Worm (Caenorhabditis elegans): ENCODE measurements around the gene pars-1.

pars-1 gene

DNA sequence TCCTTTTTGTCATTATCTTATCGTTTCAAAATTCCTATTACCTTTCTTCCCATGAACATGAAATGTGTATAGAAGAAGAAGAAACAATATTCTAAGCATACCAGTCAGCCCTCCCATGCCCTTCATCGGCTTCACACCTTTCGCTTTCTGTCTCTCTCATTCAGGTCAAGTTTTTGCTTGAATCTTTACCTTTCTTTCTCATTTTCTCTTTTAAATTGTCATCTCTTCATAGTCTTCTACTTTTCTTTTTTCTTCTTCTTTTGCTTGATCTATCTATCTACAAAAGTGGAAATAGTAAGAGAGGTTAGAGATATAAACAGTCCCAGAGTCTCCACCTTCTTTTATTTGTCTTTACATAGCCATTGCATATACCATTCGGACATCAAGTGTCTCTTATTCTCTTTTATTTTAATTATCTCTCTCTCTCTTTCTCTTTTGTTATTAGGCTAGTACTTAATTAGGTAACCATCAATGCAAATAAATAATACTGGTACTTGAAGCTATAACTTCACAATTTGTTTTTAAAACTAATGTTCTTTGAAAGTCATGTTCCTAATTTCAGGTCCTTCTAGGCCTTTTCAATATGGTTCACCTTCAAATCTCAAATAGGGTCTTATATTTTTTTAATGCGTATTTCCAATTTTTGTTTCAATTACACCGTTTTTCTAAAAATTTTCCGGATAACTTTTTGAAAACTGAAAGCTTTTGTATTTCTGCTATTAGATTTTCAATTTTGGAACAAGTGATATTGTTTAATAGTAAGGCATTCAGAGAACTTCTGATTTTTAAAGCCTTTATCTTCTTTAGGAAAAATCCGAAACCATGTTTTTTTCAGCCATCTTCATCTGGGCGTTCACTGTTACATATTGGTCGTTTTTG, 37.2 kb upstream of the pars-1 start, which contains the start of gene dpy-31:
TSS of gene dpy-31 (plus strand) at position 829 of the 879 bp plus-strand sequence.
- TF ChIP-seq hmbx-1 (tag; optimal IDR thresholded peaks at IDR 0.05) (no peak), hmg-4 (GFP tag; optimal IDR thresholded peaks at IDR 0.05) (no peak), ets-7 (tag; optimal IDR thresholded peaks at IDR 0.05) (no peak), flt-1 (GFP tag; IDR thresholded peaks at IDR 0.05) (no peak), sea-1 (GFP tag; conservative IDR thresholded peaks at IDR 0.05) (no peak), ceh-13 (GFP tag; optimal IDR thresholded peaks at IDR 0.05) (no peak), aly-1 (tag; optimal IDR thresholded peaks at IDR 0.05) (no peak), ama-1 (optimal IDR thresholded peaks at IDR 0.05) (no peak), hnd-1 (tag; optimal IDR thresholded peaks at IDR 0.05) (no peak)

DNA sequence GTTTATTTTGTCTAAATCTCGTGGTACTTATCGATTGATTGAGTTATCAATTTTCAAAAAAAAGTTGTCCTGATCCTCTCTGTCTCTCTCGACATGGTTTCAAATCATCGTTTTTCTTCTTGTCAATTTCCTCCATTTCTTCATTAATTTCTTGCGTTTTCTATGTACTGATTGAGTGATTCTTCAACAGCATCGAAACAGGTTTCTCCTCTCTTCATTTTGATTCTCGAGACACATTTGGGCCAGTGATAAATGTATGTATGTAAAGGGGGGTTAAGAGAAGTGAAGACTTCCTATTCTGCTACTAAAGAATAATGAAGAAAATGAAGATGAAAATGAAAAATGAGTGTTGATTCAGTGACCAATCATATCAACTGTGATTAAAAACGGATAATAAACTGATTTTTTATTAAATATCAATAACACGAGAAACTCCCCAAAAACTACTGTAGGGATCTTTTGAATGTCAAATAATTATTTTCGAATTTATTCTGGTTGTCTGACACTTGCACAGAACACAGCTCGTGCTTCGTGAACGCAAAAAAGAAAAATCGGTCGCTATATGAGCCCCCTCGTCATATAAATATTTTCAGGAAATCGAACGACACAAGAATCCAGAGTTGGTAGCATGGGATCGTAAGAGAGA, 35.6 kb upstream of the pars-1 start:
- TF ChIP-seq tbx-11 (GFP tag; IDR thresholded peaks at IDR 0.05) (no peak), F13C5.2 (tag; optimal IDR thresholded peaks at IDR 0.05) (no peak), ets-7 (tag; optimal IDR thresholded peaks at IDR 0.05) (no peak), sea-1 (GFP tag; conservative IDR thresholded peaks at IDR 0.05) (no peak), aly-1 (tag; optimal IDR thresholded peaks at IDR 0.05) (no peak), tbx-37 (GFP tag; conservative IDR thresholded peaks at IDR 0.05) (no peak), hnd-1 (tag; optimal IDR thresholded peaks at IDR 0.05) (no peak), flt-1 (GFP tag; IDR thresholded peaks at IDR 0.05) (no peak), hmg-4 (GFP tag; optimal IDR thresholded peaks at IDR 0.05) (no peak), pes-1 (GFP tag; IDR thresholded peaks at IDR 0.05) (no peak), tra-4 (tag; optimal IDR thresholded peaks at IDR 0.05) (no peak), ceh-36 (tag; optimal IDR thresholded peaks at IDR 0.05) (no peak), ama-1 (optimal IDR thresholded peaks at IDR 0.05) (no peak)

DNA sequence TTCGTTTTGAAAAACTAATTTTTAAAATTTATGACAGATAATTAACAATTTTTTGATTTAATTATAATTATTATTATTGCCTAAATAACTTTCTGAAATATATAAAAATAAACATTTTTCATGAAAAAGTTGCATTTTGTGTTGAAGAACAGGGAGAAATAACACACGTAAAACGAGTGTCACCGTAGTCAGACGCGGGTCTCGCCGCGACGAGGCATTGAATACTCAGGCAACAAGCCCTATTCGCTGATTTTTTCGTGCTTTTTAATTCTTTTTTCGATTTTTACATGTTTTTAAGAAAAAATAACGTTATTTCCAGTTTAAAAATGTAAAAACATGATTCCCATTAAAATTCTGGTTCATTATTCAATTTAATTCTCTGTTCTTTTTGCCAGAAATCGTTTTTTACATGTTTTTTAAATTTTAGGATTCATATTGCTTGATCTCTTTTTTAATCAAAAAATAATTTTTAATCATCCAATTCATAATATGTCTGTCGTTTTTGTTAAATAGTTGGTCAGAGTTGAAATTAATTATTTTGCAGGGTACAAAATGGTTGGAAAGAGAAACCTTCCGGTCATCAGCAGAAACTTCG, 30.8 kb upstream of the pars-1 start, which contains the start of gene rpl-6:
TSS of gene rpl-6 (plus strand) at position 545 of the 595 bp plus-strand sequence.
- TF ChIP-seq ama-1 (optimal IDR thresholded peaks at IDR 0.05) (no peak), tra-4 (tag; optimal IDR thresholded peaks at IDR 0.05) (no peak), F13C5.2 (tag; optimal IDR thresholded peaks at IDR 0.05) (peak; percentile 69)

DNA sequence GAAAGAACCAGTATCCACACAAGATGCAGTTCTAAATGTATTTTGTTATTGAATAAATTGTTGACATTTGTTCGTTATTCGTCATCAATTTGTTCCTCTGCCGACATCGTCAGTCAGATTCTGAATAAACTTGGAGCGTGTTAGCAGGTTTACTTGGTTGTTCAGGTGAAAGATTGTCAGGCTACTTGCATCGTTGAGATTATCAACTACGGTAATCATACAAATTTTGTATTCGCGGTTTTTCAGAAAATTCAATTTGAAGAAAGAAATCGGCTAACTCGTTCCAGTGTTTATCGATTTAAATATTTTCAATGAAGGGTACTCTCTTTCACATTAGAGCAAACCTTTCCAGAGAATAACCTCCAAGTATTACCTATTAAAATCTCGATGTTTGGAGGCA, 29.1 kb upstream of the pars-1 start, which contains the start of gene R151.2:
TSS of gene R151.2 (plus strand) at position 247 of the 400 bp plus-strand sequence.
- no peak for TF ChIP-seq B0310.2 (tag; optimal IDR thresholded peaks at IDR 0.05)
- TF ChIP-seq aly-1 (tag; optimal IDR thresholded peaks at IDR 0.05) = no peak
- TF ChIP-seq ets-7 (tag; optimal IDR thresholded peaks at IDR 0.05) = no peak
- TF ChIP-seq tbx-11 (GFP tag; IDR thresholded peaks at IDR 0.05) = no peak
- no peak for TF ChIP-seq scrt-1 (GFP tag; IDR thresholded peaks at IDR 0.05)

DNA sequence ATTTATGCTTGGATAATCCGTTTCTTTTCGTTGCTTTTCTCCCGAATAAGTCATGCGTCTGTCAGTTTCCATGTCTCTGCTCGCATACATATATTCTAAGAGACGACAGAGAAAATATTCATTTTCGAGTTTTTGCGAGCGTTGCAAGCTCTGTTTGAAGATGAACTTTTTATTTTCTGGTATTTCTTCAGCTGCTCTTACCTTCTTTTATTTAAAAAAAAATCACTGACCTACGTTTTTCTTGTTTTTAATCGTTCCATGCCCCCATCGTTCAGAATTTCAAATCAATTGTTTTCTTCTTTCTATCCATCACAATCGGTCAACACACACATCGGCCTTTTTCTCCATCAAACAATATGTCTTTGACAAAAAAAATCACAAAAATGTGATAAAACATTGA, 28.3 kb upstream of the pars-1 start:
- TF ChIP-seq hnd-1 (tag; optimal IDR thresholded peaks at IDR 0.05) = no peak
- TF ChIP-seq F13C5.2 (tag; optimal IDR thresholded peaks at IDR 0.05) = no peak
- TF ChIP-seq tra-4 (tag; optimal IDR thresholded peaks at IDR 0.05) = no peak
- no peak for TF ChIP-seq pes-1 (GFP tag; IDR thresholded peaks at IDR 0.05)
- TF ChIP-seq sea-1 (GFP tag; conservative IDR thresholded peaks at IDR 0.05) = no peak
- no peak for TF ChIP-seq ets-7 (tag; optimal IDR thresholded peaks at IDR 0.05)
- TF ChIP-seq scrt-1 (GFP tag; IDR thresholded peaks at IDR 0.05) = no peak
- no peak for TF ChIP-seq ceh-13 (GFP tag; optimal IDR thresholded peaks at IDR 0.05)
- no peak for TF ChIP-seq aly-1 (tag; optimal IDR thresholded peaks at IDR 0.05)
- no peak for TF ChIP-seq hmg-4 (GFP tag; optimal IDR thresholded peaks at IDR 0.05)
- no peak for TF ChIP-seq tbx-37 (GFP tag; conservative IDR thresholded peaks at IDR 0.05)
- TF ChIP-seq ceh-36 (tag; optimal IDR thresholded peaks at IDR 0.05) = no peak
- TF ChIP-seq hmbx-1 (tag; optimal IDR thresholded peaks at IDR 0.05) = no peak
- TF ChIP-seq tbx-11 (GFP tag; IDR thresholded peaks at IDR 0.05) = no peak
- no peak for TF ChIP-seq B0310.2 (tag; optimal IDR thresholded peaks at IDR 0.05)
- no peak for TF ChIP-seq ama-1 (optimal IDR thresholded peaks at IDR 0.05)
- TF ChIP-seq flt-1 (GFP tag; IDR thresholded peaks at IDR 0.05) = no peak

DNA sequence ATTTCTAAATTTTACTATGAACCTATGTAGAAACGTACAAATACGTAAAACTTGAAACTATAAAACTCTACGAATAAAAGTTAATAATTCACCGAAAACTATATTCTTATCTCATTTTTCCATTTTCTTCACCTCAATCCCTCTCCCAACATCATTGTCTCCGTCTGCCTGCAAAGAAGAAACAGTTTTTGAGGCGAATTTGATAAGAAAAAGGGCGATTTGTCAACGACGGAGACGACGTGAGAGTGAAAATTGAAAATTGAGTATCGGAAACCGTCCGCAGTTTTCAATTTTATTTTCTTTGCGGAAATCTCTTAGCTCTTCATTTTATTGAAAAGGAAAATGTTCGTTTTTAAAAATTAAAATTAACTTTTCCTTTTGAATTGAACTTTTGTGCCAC, 26.8 kb upstream of the pars-1 start:
- no peak for TF ChIP-seq tra-4 (tag; optimal IDR thresholded peaks at IDR 0.05)
- TF ChIP-seq scrt-1 (GFP tag; IDR thresholded peaks at IDR 0.05) = no peak
- no peak for TF ChIP-seq pes-1 (GFP tag; IDR thresholded peaks at IDR 0.05)

DNA sequence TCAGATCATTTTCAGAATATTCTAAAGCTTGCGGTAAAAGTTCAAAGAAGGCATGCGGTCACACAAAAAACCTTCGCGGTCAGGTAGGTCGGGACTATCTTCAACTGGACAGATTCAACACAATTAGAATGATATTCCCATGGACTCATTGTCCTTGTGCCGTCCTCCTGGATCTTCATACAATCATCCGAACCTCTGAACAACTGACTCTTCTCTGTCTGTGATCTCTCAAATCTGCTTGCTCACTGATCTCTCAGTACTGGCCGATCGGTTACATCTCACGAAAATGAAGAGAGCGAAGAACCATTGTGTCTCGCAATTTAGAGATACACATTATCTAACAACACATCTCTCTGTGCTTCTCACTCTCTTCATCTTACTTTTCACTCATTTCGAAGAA, 23.3 kb upstream of the pars-1 start:
- TF ChIP-seq hmbx-1 (tag; optimal IDR thresholded peaks at IDR 0.05) (no peak), scrt-1 (GFP tag; IDR thresholded peaks at IDR 0.05) (no peak), ceh-13 (GFP tag; optimal IDR thresholded peaks at IDR 0.05) (no peak), sea-1 (GFP tag; conservative IDR thresholded peaks at IDR 0.05) (no peak)

DNA sequence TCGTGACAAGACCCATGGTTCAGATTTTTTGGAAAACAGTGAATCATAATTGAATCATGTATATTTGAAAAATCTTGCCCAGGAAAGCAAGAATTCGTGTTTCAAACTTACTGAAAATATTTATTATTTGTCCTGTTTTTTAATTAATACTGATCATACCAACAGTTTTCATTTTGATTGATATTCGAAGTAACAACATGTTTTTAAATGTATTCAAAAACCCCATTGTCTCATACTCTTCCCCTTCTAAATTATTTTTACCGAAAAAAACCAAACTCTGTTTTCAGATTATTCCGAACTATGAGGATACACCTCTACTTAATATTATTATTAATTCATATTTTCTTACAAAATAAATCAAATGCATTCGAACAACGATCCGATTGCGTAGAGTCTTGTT, 22.6 kb upstream of the pars-1 start, which contains the start of gene R151.1:
TSS of gene R151.1 (plus strand) at position 301 of the 400 bp plus-strand sequence.
- no peak for TF ChIP-seq F13C5.2 (tag; optimal IDR thresholded peaks at IDR 0.05)
- TF ChIP-seq hmbx-1 (tag; optimal IDR thresholded peaks at IDR 0.05) = no peak
- TF ChIP-seq ceh-36 (tag; optimal IDR thresholded peaks at IDR 0.05) = no peak
- no peak for TF ChIP-seq ets-7 (tag; optimal IDR thresholded peaks at IDR 0.05)
- no peak for TF ChIP-seq pes-1 (GFP tag; IDR thresholded peaks at IDR 0.05)
- no peak for TF ChIP-seq scrt-1 (GFP tag; IDR thresholded peaks at IDR 0.05)
- no peak for TF ChIP-seq aly-1 (tag; optimal IDR thresholded peaks at IDR 0.05)
- no peak for TF ChIP-seq sea-1 (GFP tag; conservative IDR thresholded peaks at IDR 0.05)
- no peak for TF ChIP-seq hnd-1 (tag; optimal IDR thresholded peaks at IDR 0.05)
- TF ChIP-seq hmg-4 (GFP tag; optimal IDR thresholded peaks at IDR 0.05) = no peak
- TF ChIP-seq B0310.2 (tag; optimal IDR thresholded peaks at IDR 0.05) = no peak
- no peak for TF ChIP-seq tbx-37 (GFP tag; conservative IDR thresholded peaks at IDR 0.05)
- no peak for TF ChIP-seq ama-1 (optimal IDR thresholded peaks at IDR 0.05)
- no peak for TF ChIP-seq tbx-11 (GFP tag; IDR thresholded peaks at IDR 0.05)
- TF ChIP-seq ceh-13 (GFP tag; optimal IDR thresholded peaks at IDR 0.05) = no peak
- TF ChIP-seq tra-4 (tag; optimal IDR thresholded peaks at IDR 0.05) = no peak
